Fruit fly (Drosophila melanogaster) Kc167 (cell line): ENCODE results near the gene bowl.

Experiments
- Myc ChIP-seq: fragments of >200 bp; optimal IDR thresholded peaks from 2 replicates; lab custom pipeline; 2017; ENCODE audit warnings: missing external identifiers
- h ChIP-seq: fragments of >200 bp; optimal IDR thresholded peaks from 3 replicates; lab custom pipeline; 2018; ENCODE audit warnings: missing external identifiers
- insv ChIP-seq: fragments of >200 bp; optimal IDR thresholded peaks from 3 replicates; lab custom pipeline; 2018; ENCODE audit warnings: missing external identifiers
- ttk ChIP-seq: sonication (Bioruptor generic); optimal IDR thresholded peaks from 2 replicates; lab custom pipeline; 2017; ENCODE audit warnings: missing external identifiers

DNA sequence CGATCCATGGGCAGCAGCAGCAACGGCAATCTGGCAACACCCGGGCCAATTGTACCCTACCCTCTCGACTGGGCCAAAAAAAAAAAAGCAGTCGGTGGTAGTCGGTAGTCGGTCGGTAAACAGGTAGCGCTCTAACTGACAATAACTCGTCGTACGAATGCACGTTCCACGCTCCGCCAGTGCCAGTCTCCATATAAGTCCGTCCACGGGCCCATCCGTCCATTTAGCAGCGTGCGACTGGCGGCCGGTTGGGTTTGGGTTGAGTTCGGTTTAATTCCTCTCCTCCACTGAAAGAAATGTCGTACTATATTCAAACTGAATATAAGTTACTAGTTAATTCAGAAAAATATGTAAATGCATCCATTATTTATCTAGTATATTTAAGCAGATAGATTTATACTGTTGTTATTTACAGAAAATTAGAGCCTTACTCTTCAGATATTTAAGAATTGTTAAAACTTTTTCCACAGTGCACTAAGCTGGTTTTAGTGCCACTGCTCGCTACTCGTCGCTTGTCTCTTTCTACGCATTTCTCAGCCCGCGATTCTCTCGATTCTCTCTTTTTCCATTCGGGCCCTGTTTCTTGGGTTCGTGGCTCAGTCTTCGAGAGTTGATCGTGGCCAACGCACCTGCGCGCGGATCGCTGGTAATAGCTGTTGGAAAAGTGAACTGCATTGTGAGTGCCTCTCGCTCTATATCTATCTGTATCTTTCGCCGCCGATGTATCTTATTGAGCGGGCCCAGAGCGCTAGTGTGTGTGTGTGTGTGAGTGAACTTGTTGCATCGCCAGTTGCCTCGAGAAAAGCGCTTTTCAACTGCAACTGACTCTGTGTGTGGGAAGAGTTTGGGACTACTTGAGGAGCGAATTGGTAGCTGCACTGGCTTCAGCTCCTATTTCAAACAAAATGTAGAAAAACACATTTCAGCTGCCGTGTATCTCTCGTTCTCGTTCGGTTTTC is at the start of gene bowl:
- TF ChIP-seq insv (lab: Kevin White, UChicago) (no peak), Myc (lab: Kevin White, UChicago) (no peak), h (lab: Kevin White, UChicago) (no peak), ttk (no peak)
